Worm (Caenorhabditis elegans) whole organism, early embryonic: ENCODE results near the gene R04E5.8.

Experiments used
- B0310.2 ChIP-seq: sonication (generic microtip); optimal IDR thresholded peaks from 2 replicates; lab custom pipeline; 2016; ENCODE audit warnings: mild to moderate bottlenecking, missing genetic modification characterization, missing compliant biosample characterization
- F13C5.2 ChIP-seq: sonication (generic microtip); optimal IDR thresholded peaks from 2 replicates; lab custom pipeline; 2017; ENCODE audit warnings: mild to moderate bottlenecking, missing genetic modification characterization, inconsistent platforms, missing compliant biosample characterization
- aly-1 ChIP-seq: sonication (generic microtip); optimal IDR thresholded peaks from 2 replicates; lab custom pipeline; 2016; ENCODE audit warnings: missing genetic modification characterization, missing compliant biosample characterization
- ama-1 ChIP-seq: fragments of 150-350 bp; optimal IDR thresholded peaks from 2 replicates; lab custom pipeline; 2014
- ceh-13 ChIP-seq: fragments of 200-800 bp; sonication (Bioruptor generic); optimal IDR thresholded peaks from 2 replicates; lab custom pipeline; 2018; ENCODE audit warnings: mild to moderate bottlenecking, missing genetic modification characterization, missing compliant biosample characterization
- ceh-36 ChIP-seq: sonication (generic microtip); optimal IDR thresholded peaks from 2 replicates; lab custom pipeline; 2016; ENCODE audit warnings: missing genetic modification characterization, inconsistent platforms, missing compliant biosample characterization
- ets-7 ChIP-seq: sonication (generic microtip); optimal IDR thresholded peaks from 2 replicates; lab custom pipeline; 2016; ENCODE audit warnings: missing genotype, missing genetic modification characterization, missing compliant biosample characterization
- flt-1 ChIP-seq: fragments of 200-800 bp; sonication (Bioruptor generic); IDR thresholded peaks from 2 replicates; pipeline ENCODE4 v1.3.6; 2022; ENCODE audit warnings: missing genetic modification characterization, missing compliant biosample characterization
- hmbx-1 ChIP-seq: sonication (generic microtip); optimal IDR thresholded peaks from 2 replicates; lab custom pipeline; 2016; ENCODE audit warnings: mild to moderate bottlenecking, missing genetic modification characterization, missing compliant biosample characterization
- hmg-4 ChIP-seq: fragments of 200-800 bp; sonication (Bioruptor generic); optimal IDR thresholded peaks from 2 replicates; lab custom pipeline; 2018; ENCODE audit warnings: mild to moderate bottlenecking, missing genetic modification characterization, missing compliant biosample characterization
- hnd-1 ChIP-seq: sonication (generic microtip); optimal IDR thresholded peaks from 2 replicates; lab custom pipeline; 2016; ENCODE audit warnings: missing genetic modification characterization, missing compliant biosample characterization
- pes-1 ChIP-seq: fragments of 200-800 bp; sonication (Bioruptor generic); IDR thresholded peaks from 2 replicates; pipeline ENCODE4 v1.3.6; 2022; ENCODE audit warnings: missing genetic modification reagents, missing genetic modification characterization, missing compliant biosample characterization
- scrt-1 ChIP-seq: fragments of 200-800 bp; sonication (Bioruptor generic); IDR thresholded peaks from 2 replicates; pipeline ENCODE4 v1.3.6; 2022; ENCODE audit warnings: missing genetic modification characterization, missing compliant biosample characterization
- sea-1 ChIP-seq: fragments of 200-800 bp; sonication (Bioruptor generic); conservative IDR thresholded peaks from 2 replicates; pipeline ENCODE4 v1.3.6; 2022; ENCODE audit warnings: missing genetic modification characterization, missing compliant biosample characterization
- tbx-11 ChIP-seq: fragments of 200-800 bp; sonication (Bioruptor generic); IDR thresholded peaks from 2 replicates; pipeline ENCODE4 v1.3.6; 2022; ENCODE audit warnings: missing genetic modification characterization, missing compliant biosample characterization
- tbx-37 ChIP-seq: fragments of 200-800 bp; sonication (Bioruptor generic); conservative IDR thresholded peaks from 2 replicates; pipeline ENCODE4 v1.3.6; 2022; ENCODE audit warnings: missing genetic modification reagents, missing genetic modification characterization, missing compliant biosample characterization
- tra-4 ChIP-seq: sonication (generic microtip); optimal IDR thresholded peaks from 2 replicates; lab custom pipeline; 2017; ENCODE audit warnings: missing genetic modification characterization, missing compliant biosample characterization

The R04E5.8 gene

ce11 chrX:8791821-8792220 lies 14.1 kb downstream of the R04E5.8 start, which contains the start of gene chup-1:
TSS of gene chup-1 (plus strand) at chrX:8792160.
- TF ChIP-seq hnd-1 (tag; lab: Kevin White, UChicago), result no peak
- TF ChIP-seq ama-1 (lab: Kevin White, UChicago), result no peak
- no peak for TF ChIP-seq tra-4 (tag; lab: Kevin White, UChicago)
- no peak for TF ChIP-seq aly-1 (tag; lab: Kevin White, UChicago)
- TF ChIP-seq F13C5.2 (tag; lab: Kevin White, UChicago), result no peak
- no peak for TF ChIP-seq hmbx-1 (tag; lab: Kevin White, UChicago)
- TF ChIP-seq ceh-13, result no peak
- no peak for TF ChIP-seq scrt-1 (GFP tag; lab: Robert Waterston, UW)
- no peak for TF ChIP-seq tbx-11 (GFP tag; lab: Robert Waterston, UW)
- no peak for TF ChIP-seq flt-1 (GFP tag; lab: Robert Waterston, UW)
- no peak for TF ChIP-seq ets-7 (tag; lab: Kevin White, UChicago)
- no peak for TF ChIP-seq tbx-37 (GFP tag; lab: Robert Waterston, UW)
- no peak for TF ChIP-seq sea-1 (GFP tag; lab: Robert Waterston, UW)

- TF ChIP-seq ceh-36 (no peak), tbx-37 (GFP tag; lab: Robert Waterston, UW) (no peak), ceh-13 (no peak), sea-1 (GFP tag; lab: Robert Waterston, UW) (no peak)
These were observed 15.8 kb downstream of the R04E5.8 start for ce11 chrX:8790093-8790492.

ce11 chrX:8789014-8789506 lies 16.9 kb downstream of the R04E5.8 start, which contains the start of gene unc-27:
TSS of gene unc-27 (plus strand) at chrX:8789456.
- TF ChIP-seq tra-4 (tag; lab: Kevin White, UChicago) (no peak), B0310.2 (tag; lab: Kevin White, UChicago) (no peak), scrt-1 (GFP tag; lab: Robert Waterston, UW) (no peak), pes-1 (GFP tag; lab: Robert Waterston, UW) (no peak), tbx-37 (GFP tag; lab: Robert Waterston, UW) (no peak), hmbx-1 (tag; lab: Kevin White, UChicago) (no peak), ceh-13 (no peak), tbx-11 (GFP tag; lab: Robert Waterston, UW) (no peak), F13C5.2 (tag; lab: Kevin White, UChicago) (no peak)

- TF ChIP-seq scrt-1 (GFP tag; lab: Robert Waterston, UW) (no peak), aly-1 (tag; lab: Kevin White, UChicago) (no peak), ceh-36 (no peak), tra-4 (tag; lab: Kevin White, UChicago) (no peak), pes-1 (GFP tag; lab: Robert Waterston, UW) (no peak), sea-1 (GFP tag; lab: Robert Waterston, UW) (no peak), tbx-11 (GFP tag; lab: Robert Waterston, UW) (no peak), ama-1 (lab: Kevin White, UChicago) (no peak), flt-1 (GFP tag; lab: Robert Waterston, UW) (no peak), B0310.2 (tag; lab: Kevin White, UChicago) (no peak), hnd-1 (tag; lab: Kevin White, UChicago) (no peak), ets-7 (tag; lab: Kevin White, UChicago) (no peak), hmbx-1 (tag; lab: Kevin White, UChicago) (no peak), F13C5.2 (tag; lab: Kevin White, UChicago) (no peak), tbx-37 (GFP tag; lab: Robert Waterston, UW) (no peak), hmg-4 (GFP tag; lab: Kevin White, UChicago) (no peak), ceh-13 (no peak)
These were observed 18.2 kb downstream of the R04E5.8 start for ce11 chrX:8787689-8788222.

ce11 chrX:8786687-8787086 lies 19.2 kb downstream of the R04E5.8 start:
- TF ChIP-seq B0310.2 (tag; lab: Kevin White, UChicago) (no peak), ama-1 (lab: Kevin White, UChicago) (no peak), ceh-36 (no peak), hnd-1 (tag; lab: Kevin White, UChicago) (no peak), sea-1 (GFP tag; lab: Robert Waterston, UW) (no peak), scrt-1 (GFP tag; lab: Robert Waterston, UW) (no peak), hmbx-1 (tag; lab: Kevin White, UChicago) (no peak)

- no peak for TF ChIP-seq aly-1 (tag; lab: Kevin White, UChicago)
- no peak for TF ChIP-seq flt-1 (GFP tag; lab: Robert Waterston, UW)
- TF ChIP-seq ceh-13, result no peak
- TF ChIP-seq sea-1 (GFP tag; lab: Robert Waterston, UW), result no peak
- no peak for TF ChIP-seq B0310.2 (tag; lab: Kevin White, UChicago)
- TF ChIP-seq tbx-37 (GFP tag; lab: Robert Waterston, UW), result no peak
These were observed 21.7 kb downstream of the R04E5.8 start, which contains the start of gene ZK721.3 for ce11 chrX:8784234-8784633. TSS of gene ZK721.3 (plus strand) at chrX:8784534.

ce11 chrX:8778558-8778957 lies 27.4 kb downstream of the R04E5.8 start, which contains the start of gene ZK721.4:
TSS of gene ZK721.4 (plus strand) at chrX:8778858.
- TF ChIP-seq B0310.2 (tag; lab: Kevin White, UChicago) (no peak), pes-1 (GFP tag; lab: Robert Waterston, UW) (no peak), tra-4 (tag; lab: Kevin White, UChicago) (no peak), ama-1 (lab: Kevin White, UChicago) (no peak), ceh-36 (no peak), hnd-1 (tag; lab: Kevin White, UChicago) (no peak), ceh-13 (no peak), aly-1 (tag; lab: Kevin White, UChicago) (no peak), flt-1 (GFP tag; lab: Robert Waterston, UW) (no peak), tbx-37 (GFP tag; lab: Robert Waterston, UW) (no peak), hmbx-1 (tag; lab: Kevin White, UChicago) (no peak), tbx-11 (GFP tag; lab: Robert Waterston, UW) (no peak), sea-1 (GFP tag; lab: Robert Waterston, UW) (no peak), scrt-1 (GFP tag; lab: Robert Waterston, UW) (no peak)
